Fruit fly (Drosophila melanogaster): ENCODE measurements around the gene pn.

Gene pn

dm6 chrX:2146574-2146973, 34.4 kb upstream of the pn start (continued):
- peak in 1 of 2 experiments; percentile 26 for TF ChIP-seq bsh (GFP tag; optimal IDR thresholded peaks at IDR 0.05)
- no peak for TF ChIP-seq Dip2 (GFP tag; IDR thresholded peaks at IDR 0.05)
- peak; percentile 10 for TF ChIP-seq Fer3 (tag; optimal IDR thresholded peaks at IDR 0.05)
- 0 out of 3 replicates have a peak, but pooled peaks have one; percentile 24 for TF ChIP-seq CG11695 (GFP tag; IDR thresholded peaks at IDR 0.05)
- no peak for TF ChIP-seq ab (GFP tag; optimal IDR thresholded peaks at IDR 0.05)
- TF ChIP-seq crc (GFP tag; optimal IDR thresholded peaks at IDR 0.05), result no peak
- no peak for TF ChIP-seq chif (GFP tag; optimal IDR thresholded peaks at IDR 0.05)
- TF ChIP-seq odd (GFP tag; optimal IDR thresholded peaks at IDR 0.05), result no peak
- no peak for TF ChIP-seq Opbp (GFP tag; IDR thresholded peaks at IDR 0.05; ENCODE audit: partially characterized antibody)
- 0 out of 2 replicates have a peak, but pooled peaks have one; percentile 21 for TF ChIP-seq Rx (GFP tag; IDR thresholded peaks at IDR 0.05)
- no peak for TF ChIP-seq Sox102F (GFP tag; optimal IDR thresholded peaks at IDR 0.05)
- no peak for TF ChIP-seq inv (GFP tag; IDR thresholded peaks at IDR 0.05; ENCODE audit: partially characterized antibody)
- TF ChIP-seq Spps (tag; optimal IDR thresholded peaks at IDR 0.05), result no peak
- TF ChIP-seq sug (tag; optimal IDR thresholded peaks at IDR 0.05), result peak; percentile 44
- no peak for TF ChIP-seq Ada2b (GFP tag; IDR thresholded peaks at IDR 0.05)
- no peak for TF ChIP-seq CG30431 (GFP tag; optimal IDR thresholded peaks at IDR 0.05)
- no peak for TF ChIP-seq gcm (GFP tag; optimal IDR thresholded peaks at IDR 0.05)
- TF ChIP-seq gem (tag; optimal IDR thresholded peaks at IDR 0.05), result peak; percentile 20
- TF ChIP-seq zf30C (GFP tag; optimal IDR thresholded peaks at IDR 0.05), result no peak
- peak; percentile 17; the same call in 1 of the 2 replicates for TF ChIP-seq vvl (GFP tag; IDR thresholded peaks at IDR 0.05)
- no peak for TF ChIP-seq CG2116 (GFP tag; optimal IDR thresholded peaks at IDR 0.05)
- TF ChIP-seq CG7372 (GFP tag; IDR thresholded peaks at IDR 0.05), result no peak
- TF ChIP-seq H2.0 (GFP tag; IDR thresholded peaks at IDR 0.05), result no peak
- TF ChIP-seq CG1603 (tag; optimal IDR thresholded peaks at IDR 0.05), result peak; percentile 45
- no peak for TF ChIP-seq caup (GFP tag; optimal IDR thresholded peaks at IDR 0.05; ENCODE audit: severe bottlenecking)
- TF ChIP-seq CG7928 (GFP tag; optimal IDR thresholded peaks at IDR 0.05), result no peak
- no peak for TF ChIP-seq dysf (GFP tag; IDR thresholded peaks at IDR 0.05)
- no peak for TF ChIP-seq Rfx (GFP tag; IDR thresholded peaks at IDR 0.05)
- no peak for TF ChIP-seq CG1602 (GFP tag; optimal IDR thresholded peaks at IDR 0.05)
- TF ChIP-seq CG3847 (GFP tag; IDR thresholded peaks at IDR 0.05), result no peak
- peak; percentile 1 for TF ChIP-seq org-1 (GFP tag; optimal IDR thresholded peaks at IDR 0.05)
- TF ChIP-seq cwo (GFP tag; optimal IDR thresholded peaks at IDR 0.05), result no peak
- TF ChIP-seq Dbx (GFP tag; IDR thresholded peaks at IDR 0.05), result no peak
- no peak for TF ChIP-seq dmrt11E (tag; optimal IDR thresholded peaks at IDR 0.05)
- no peak for TF ChIP-seq pfk (GFP tag; optimal IDR thresholded peaks at IDR 0.05)
- TF ChIP-seq C15 (GFP tag; IDR thresholded peaks at IDR 0.05), result no peak
- no peak for TF ChIP-seq dmrt99B (tag; optimal IDR thresholded peaks at IDR 0.05)
- TF ChIP-seq zfh2 (GFP tag; optimal IDR thresholded peaks at IDR 0.05), result no peak
- no peak for TF ChIP-seq Pdp1 (GFP tag; optimal IDR thresholded peaks at IDR 0.05)
- no peak for TF ChIP-seq CG3838 (GFP tag; optimal IDR thresholded peaks at IDR 0.05)
- no peak for TF ChIP-seq CG12391 (tag; optimal IDR thresholded peaks at IDR 0.05)
- TF ChIP-seq CG13287 (GFP tag; IDR thresholded peaks at IDR 0.05; ENCODE audit: partially characterized antibody), result no peak
- no peak for TF ChIP-seq CG11723 (GFP tag; optimal IDR thresholded peaks at IDR 0.05)
- TF ChIP-seq Hr51 (GFP tag; optimal IDR thresholded peaks at IDR 0.05), result no peak
- no peak for TF ChIP-seq CG34224 (GFP tag; IDR thresholded peaks at IDR 0.05; ENCODE audit: partially characterized antibody)
- TF ChIP-seq Hmr (GFP tag; optimal IDR thresholded peaks at IDR 0.05), result no peak
- TF ChIP-seq sna (GFP tag; IDR thresholded peaks at IDR 0.05; ENCODE audit: partially characterized antibody), result no peak
- TF ChIP-seq Ptx1 (GFP tag; IDR thresholded peaks at IDR 0.05), result peak; percentile 30; the same call in 1 of the 2 replicates
- TF ChIP-seq unpg (GFP tag; optimal IDR thresholded peaks at IDR 0.05), result peak; percentile 35
- TF ChIP-seq CkIIα-i1 (GFP tag; IDR thresholded peaks at IDR 0.05), result no peak
